Fruit fly (Drosophila melanogaster): ENCODE data around the gene ppk27.
A peak's percentile ranks its signal among the peaks of the same experiment; 100 is the strongest.

DNA sequence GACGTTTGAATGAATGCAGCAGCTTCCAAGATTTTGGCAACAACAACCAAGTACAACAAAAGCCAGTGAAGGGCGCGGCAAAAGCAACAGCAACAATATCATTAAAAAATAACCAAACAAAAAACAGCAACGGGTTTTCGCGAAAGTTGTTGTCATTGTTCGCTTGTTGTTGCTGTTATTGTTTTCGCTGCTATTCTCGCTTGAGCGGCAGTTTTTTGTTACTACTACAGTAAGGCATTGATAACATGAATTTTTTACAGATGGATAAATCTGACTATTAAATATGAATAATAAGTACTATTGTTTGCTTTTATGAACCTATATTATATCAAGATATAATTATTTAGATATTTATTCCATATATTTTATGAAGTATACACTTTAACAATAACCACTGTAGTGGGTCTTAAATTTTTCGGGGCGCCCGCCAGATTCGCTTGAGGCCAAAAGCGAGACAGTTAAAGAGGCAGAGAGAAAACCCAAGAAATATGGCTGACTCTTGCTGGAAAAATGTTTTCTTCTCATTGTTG is 16.5 kb upstream of the ppk27 start:
- TF ChIP-seq CG3726 (GFP tag; IDR thresholded peaks at IDR 0.05) (no peak), tgo (GFP tag; IDR thresholded peaks at IDR 0.05) (peak; percentile 88), CG6813 (GFP tag; optimal IDR thresholded peaks at IDR 0.05) (peak; percentile 68), CG10209 (GFP tag; optimal IDR thresholded peaks at IDR 0.05) (peak; percentile 70), Abd-B (GFP tag; optimal IDR thresholded peaks at IDR 0.05) (peak; percentile 59), CG17385 (GFP tag; optimal IDR thresholded peaks at IDR 0.05) (peak; percentile 69), D19A (tag; optimal IDR thresholded peaks at IDR 0.05) (peak; percentile 52), pros (GFP tag; optimal IDR thresholded peaks at IDR 0.05) (no peak), CG12942 (GFP tag; optimal IDR thresholded peaks at IDR 0.05) (peak; percentile 25), CG1647 (GFP tag; optimal IDR thresholded peaks at IDR 0.05) (no peak), HmgD (GFP tag; optimal IDR thresholded peaks at IDR 0.05) (no peak)
